Worm (Caenorhabditis elegans) whole organism, midembryonic: ENCODE results near the gene srbc-62.

Source experiments
- klf-2 ChIP-seq: fragments of 200-800 bp; sonication (Bioruptor generic); conservative IDR thresholded peaks from 2 replicates; pipeline ENCODE4 v1.3.6; 2022; ENCODE audit warnings: missing genetic modification reagents, missing genetic modification characterization, missing compliant biosample characterization
- med-1 ChIP-seq: sonication (generic microtip); optimal IDR thresholded peaks from 2 replicates; lab custom pipeline; 2017; ENCODE audit warnings: missing genetic modification characterization, mild to moderate bottlenecking, missing compliant biosample characterization, antibody characterized with exemption, missing genetic modification reagents; ENCODE audit not compliant: insufficient read depth
- ztf-23 ChIP-seq: fragments of 200-800 bp; sonication (Bioruptor generic); IDR thresholded peaks from 2 replicates; pipeline ENCODE4 v1.3.6; 2022; ENCODE audit warnings: missing genetic modification reagents, missing genetic modification characterization, missing compliant biosample characterization

ce11 chrV:17257637-17258036 is 39.8 kb downstream of the srbc-62 start:
- no peak for TF ChIP-seq ztf-23 (GFP tag; lab: Robert Waterston, UW)
- no peak for TF ChIP-seq med-1 (GFP tag; lab: Kevin White, UChicago)
- TF ChIP-seq klf-2 (GFP tag; lab: Robert Waterston, UW) = no peak
